Fruit fly (Drosophila melanogaster) whole organism, wandering third instar larva: ENCODE results near the gene CG15317.

Experiments
- Abd-B ChIP-seq: fragments of >200 bp; optimal IDR thresholded peaks from 2 replicates; lab custom pipeline; 2017; ENCODE audit warnings: missing biosample characterization, missing genetic modification characterization
- CG32264 ChIP-seq: fragments of 200-800 bp; sonication (Bioruptor generic); optimal IDR thresholded peaks from 2 replicates; lab custom pipeline; 2016; ENCODE audit warnings: missing biosample characterization, missing genetic modification characterization
- CG9705 ChIP-seq: fragments of 200-800 bp; sonication (Bioruptor generic); optimal IDR thresholded peaks from 2 replicates; lab custom pipeline; 2018; ENCODE audit warnings: missing biosample characterization, mild to moderate bottlenecking, missing genetic modification characterization
- CrebA ChIP-seq: fragments of 200-800 bp; sonication (Bioruptor generic); optimal IDR thresholded peaks from 2 replicates; lab custom pipeline; 2016; ENCODE audit warnings: missing biosample characterization, mild to moderate bottlenecking, missing genetic modification characterization, borderline replicate concordance
- Dfd ChIP-seq: fragments of >200 bp; optimal IDR thresholded peaks from 2 replicates; lab custom pipeline; 2017; ENCODE audit warnings: missing biosample characterization, missing genetic modification characterization
- Dif ChIP-seq: fragments of 200-275, 200-300 bp; sonication (Bioruptor generic); optimal IDR thresholded peaks from 2 replicates; lab custom pipeline; 2018; ENCODE audit warnings: missing biosample characterization, missing genetic modification characterization; ENCODE audit not compliant: partially characterized antibody
- GATAd ChIP-seq: sonication (Bioruptor generic); optimal IDR thresholded peaks from 2 replicates; lab custom pipeline; 2016; ENCODE audit warnings: missing biosample characterization, missing genetic modification characterization
- HLH106 ChIP-seq: fragments of 200-800 bp; optimal IDR thresholded peaks from 3 replicates; lab custom pipeline; 2019; ENCODE audit warnings: missing biosample characterization, mild to moderate bottlenecking, missing genetic modification characterization, moderate library complexity
- Hnf4 ChIP-seq: fragments of 200-800 bp; sonication (Bioruptor generic); optimal IDR thresholded peaks from 2 replicates; lab custom pipeline; 2016; ENCODE audit warnings: missing biosample characterization, mild to moderate bottlenecking, missing genetic modification characterization
- Hr78 ChIP-seq: fragments of >200 bp; optimal IDR thresholded peaks from 2 replicates; lab custom pipeline; 2017; ENCODE audit warnings: missing biosample characterization, missing genetic modification characterization
- Hr83 ChIP-seq: fragments of 200-300 bp; sonication (Bioruptor generic); optimal IDR thresholded peaks from 2 replicates; lab custom pipeline; 2016; ENCODE audit warnings: missing biosample characterization, mild to moderate bottlenecking, missing genetic modification characterization, moderate library complexity; ENCODE audit not compliant: poor library complexity, severe bottlenecking
- Jra ChIP-seq: sonication (Bioruptor generic); optimal IDR thresholded peaks from 2 replicates; lab custom pipeline; 2016; ENCODE audit warnings: missing biosample characterization, missing genetic modification characterization
- Mio ChIP-seq: sonication (Bioruptor generic); optimal IDR thresholded peaks from 2 replicates; lab custom pipeline; 2016; ENCODE audit warnings: missing biosample characterization, missing genetic modification characterization
- Myc ChIP-seq: fragments of >200 bp; optimal IDR thresholded peaks from 2 replicates; lab custom pipeline; 2017
- N ChIP-seq: fragments of >200 bp; optimal IDR thresholded peaks from 2 replicates; lab custom pipeline; 2018; ENCODE audit warnings: missing biosample characterization, missing external identifiers, missing genetic modification characterization
- OdsH ChIP-seq: fragments of 200-800 bp; sonication (Bioruptor generic); optimal IDR thresholded peaks from 2 replicates; lab custom pipeline; 2016; ENCODE audit warnings: missing biosample characterization, mild to moderate bottlenecking, missing genetic modification characterization
- Rel ChIP-seq, 2 experiments: fragments of 200-800 bp; sonication (Bioruptor generic) in 1 of 2; optimal IDR thresholded peaks; 2 replicates in 1 of 2; 3 replicates in 1 of 2; lab custom pipeline; 2016 to 2019; ENCODE audit warnings: mild to moderate bottlenecking in 2 of 2, missing biosample characterization in 2 of 2, missing genetic modification characterization in 2 of 2, moderate library complexity in 1 of 2
- Sp1 ChIP-seq: fragments of 200-800 bp; sonication (Bioruptor generic); optimal IDR thresholded peaks from 3 replicates; lab custom pipeline; 2019; ENCODE audit warnings: missing biosample characterization, mild to moderate bottlenecking, missing genetic modification characterization, moderate library complexity
- Vsx2 ChIP-seq: fragments of 200-300, 225-300 bp; sonication (Bioruptor generic); optimal IDR thresholded peaks from 2 replicates; lab custom pipeline; 2018; ENCODE audit warnings: missing biosample characterization, missing genetic modification characterization; ENCODE audit not compliant: partially characterized antibody
- br ChIP-seq: fragments of 200-800 bp; sonication (Bioruptor generic); optimal IDR thresholded peaks from 2 replicates; lab custom pipeline; 2016; ENCODE audit warnings: missing biosample characterization, missing genetic modification characterization
- brk ChIP-seq: fragments of 200-800 bp; sonication (Bioruptor generic); optimal IDR thresholded peaks from 2 replicates; lab custom pipeline; 2016; ENCODE audit warnings: missing biosample characterization, mild to moderate bottlenecking, missing genetic modification characterization
- dl ChIP-seq, 2 experiments: fragments of 175-275, 200-275 bp in 1 of 2; fragments of 200-275 bp in 1 of 2; sonication (Bioruptor generic); optimal IDR thresholded peaks; lab custom pipeline; 2018; ENCODE audit warnings: mild to moderate bottlenecking in 2 of 2, missing biosample characterization in 2 of 2, missing genetic modification characterization in 2 of 2, moderate library complexity in 2 of 2; ENCODE audit not compliant: partially characterized antibody in 2 of 2, insufficient read depth in 1 of 2
- dmrt93B ChIP-seq: fragments of 200-800 bp; sonication (Bioruptor generic); optimal IDR thresholded peaks from 2 replicates; lab custom pipeline; 2018; ENCODE audit warnings: missing biosample characterization, mild to moderate bottlenecking, missing genetic modification characterization
- dsf ChIP-seq: sonication (Bioruptor generic); optimal IDR thresholded peaks from 2 replicates; lab custom pipeline; 2016; ENCODE audit warnings: missing biosample characterization, missing genetic modification characterization, borderline replicate concordance
- ey ChIP-seq: fragments of 200-800 bp; sonication (Bioruptor generic); optimal IDR thresholded peaks from 2 replicates; lab custom pipeline; 2016; ENCODE audit warnings: missing biosample characterization, missing genetic modification characterization
- foxo ChIP-seq, 2 experiments: fragments of 200-800 bp; sonication (Bioruptor generic); optimal IDR thresholded peaks; 2 replicates in 1 of 2; 3 replicates in 1 of 2; lab custom pipeline; 2016 to 2017; ENCODE audit warnings: missing biosample characterization in 2 of 2, missing genetic modification characterization in 2 of 2
- fru ChIP-seq: fragments of 200-800 bp; sonication (Bioruptor generic); optimal IDR thresholded peaks from 3 replicates; lab custom pipeline; 2016; ENCODE audit warnings: missing biosample characterization, mild to moderate bottlenecking, missing genetic modification characterization
- h ChIP-seq: fragments of 200-800 bp; sonication (Bioruptor generic); optimal IDR thresholded peaks from 3 replicates; lab custom pipeline; 2016; ENCODE audit warnings: missing biosample characterization, mild to moderate bottlenecking, missing genetic modification characterization
- jim ChIP-seq: fragments of 175-275, 200-325 bp; sonication (Bioruptor generic); optimal IDR thresholded peaks from 2 replicates; lab custom pipeline; 2016; ENCODE audit warnings: missing biosample characterization, mild to moderate bottlenecking, missing genetic modification characterization
- lola ChIP-seq: fragments of >200 bp; optimal IDR thresholded peaks from 2 replicates; lab custom pipeline; 2017; ENCODE audit warnings: missing biosample characterization, missing genetic modification characterization
- pan ChIP-seq: fragments of >200 bp; optimal IDR thresholded peaks from 2 replicates; lab custom pipeline; 2017
- psq ChIP-seq: fragments of 200-800 bp; sonication (Bioruptor generic); optimal IDR thresholded peaks from 3 replicates; lab custom pipeline; 2017; ENCODE audit warnings: missing biosample characterization, mild to moderate bottlenecking, missing genetic modification characterization, moderate library complexity
- rgr ChIP-seq: fragments of 200-800 bp; sonication (Bioruptor generic); optimal IDR thresholded peaks from 3 replicates; lab custom pipeline; 2016; ENCODE audit warnings: missing biosample characterization, mild to moderate bottlenecking, missing genetic modification characterization
- sage ChIP-seq: fragments of 200-800 bp; sonication (Bioruptor generic); optimal IDR thresholded peaks from 2 replicates; lab custom pipeline; 2016; ENCODE audit warnings: missing biosample characterization, mild to moderate bottlenecking, missing genetic modification characterization
- sv ChIP-seq: fragments of 200-800 bp; sonication (Bioruptor generic); optimal IDR thresholded peaks from 3 replicates; lab custom pipeline; 2016; ENCODE audit warnings: missing biosample characterization, missing genetic modification characterization
- tai ChIP-seq: sonication (Bioruptor generic); optimal IDR thresholded peaks from 2 replicates; lab custom pipeline; 2016; ENCODE audit warnings: missing biosample characterization, missing genetic modification characterization
- usp ChIP-seq: fragments of >200 bp; optimal IDR thresholded peaks from 2 replicates; lab custom pipeline; 2017; ENCODE audit warnings: missing biosample characterization, missing genetic modification characterization
- woc ChIP-seq: sonication (Bioruptor generic); optimal IDR thresholded peaks from 2 replicates; lab custom pipeline; 2016; ENCODE audit warnings: missing biosample characterization, mild to moderate bottlenecking, missing genetic modification characterization

CG15317 gene

dm6 chrX:9586038-9586437 lies 29.7 kb upstream of the CG15317 start:
- TF ChIP-seq br (GFP tag; lab: Kevin White, UChicago) (no peak), HLH106 (no peak), Hr83 (no peak), Abd-B (GFP tag; lab: Kevin White, UChicago) (no peak), Rel (GFP tag; optimal IDR thresholded peaks at IDR 0.05; lab: Kevin White, UChicago) (no peak), Rel (tag; optimal IDR thresholded peaks at IDR 0.05; lab: Kevin White, UChicago) (no peak), h (no peak), N (GFP tag; lab: Kevin White, UChicago) (no peak), Myc (no peak), Hnf4 (GFP tag; lab: Kevin White, UChicago) (no peak), Dif (GFP tag; lab: Kevin White, UChicago) (no peak), OdsH (GFP tag; lab: Kevin White, UChicago) (no peak), CrebA (no peak)

DNA sequence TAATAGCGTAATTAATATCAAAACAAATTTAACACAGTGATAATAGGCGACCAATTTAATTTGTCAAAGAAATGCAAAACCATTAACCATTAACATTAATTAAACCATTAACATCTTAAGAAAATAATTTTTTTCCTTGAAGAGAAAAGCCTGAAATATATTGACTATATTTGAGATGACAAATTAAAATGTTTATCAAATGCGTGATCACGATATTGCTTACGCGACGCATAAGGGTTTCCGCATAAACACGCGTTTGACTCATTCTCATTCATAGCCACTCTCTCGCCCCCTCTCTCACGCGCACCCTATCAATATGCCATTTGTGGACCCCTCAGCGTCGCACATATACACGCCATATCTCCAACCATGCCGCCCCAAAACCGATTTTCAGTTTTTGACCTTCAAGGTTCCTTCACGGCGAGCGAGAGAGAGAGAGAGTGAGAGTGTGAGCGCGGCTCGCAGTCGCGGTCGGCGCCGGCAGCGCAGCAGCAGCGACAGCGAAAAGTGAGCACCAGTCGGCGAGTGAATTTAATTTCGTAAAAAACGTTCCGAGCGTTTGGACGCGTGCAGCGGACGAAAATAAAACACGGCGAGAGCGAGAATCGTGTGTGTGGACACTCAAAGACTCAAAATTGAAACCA lies 29.1 kb upstream of the CG15317 start, which contains the start of gene Hex-A:
TSS of gene Hex-A (plus strand) at position 317 of the 644 bp plus-strand sequence.
- TF ChIP-seq CG9705 (GFP tag; lab: Kevin White, UChicago) (peak; percentile 98), Dif (GFP tag; lab: Kevin White, UChicago) (peak; percentile 89), brk (GFP tag; lab: Kevin White, UChicago) (peak; percentile 94), Hnf4 (GFP tag; lab: Kevin White, UChicago) (peak; percentile 93), CG32264 (peak; percentile 81), lola (no peak), dsf (GFP tag; lab: Kevin White, UChicago) (peak; percentile 61), usp (no peak), HLH106 (peak; percentile 99), tai (GFP tag; lab: Kevin White, UChicago) (peak; percentile 85), Sp1 (peak; percentile 99), Dfd (GFP tag; lab: Kevin White, UChicago) (peak; percentile 79), OdsH (GFP tag; lab: Kevin White, UChicago) (peak; percentile 98), Hr78 (GFP tag; lab: Kevin White, UChicago) (no peak), Jra (GFP tag; lab: Kevin White, UChicago) (peak; percentile 96), sage (GFP tag; lab: Kevin White, UChicago) (peak; percentile 79), br (GFP tag; lab: Kevin White, UChicago) (peak; percentile 98), sv (GFP tag; lab: Kevin White, UChicago) (peak; percentile 92), Myc (no peak), dl (GFP tag; optimal IDR thresholded peaks at IDR 0.05; lab: Kevin White, UChicago; ENCODE audit: insufficient read depth in 1 of 2, partially characterized antibody in 2 of 2) (peak; percentile 87 to 88), jim (GFP tag; lab: Kevin White, UChicago) (no peak), Hr83 (peak; percentile 46), fru (peak; percentile 98), GATAd (GFP tag; lab: Kevin White, UChicago) (peak; percentile 41), dmrt93B (GFP tag; lab: Kevin White, UChicago) (peak; percentile 98), N (GFP tag; lab: Kevin White, UChicago) (no peak), psq (GFP tag; lab: Kevin White, UChicago) (peak; percentile 88), h (peak; percentile 98), woc (GFP tag; lab: Kevin White, UChicago) (peak; percentile 93), pan (lab: Kevin White, UChicago) (no peak), Abd-B (GFP tag; lab: Kevin White, UChicago) (no peak), Rel (GFP tag; optimal IDR thresholded peaks at IDR 0.05; lab: Kevin White, UChicago) (peak; percentile 39), Rel (tag; optimal IDR thresholded peaks at IDR 0.05; lab: Kevin White, UChicago) (peak; percentile 90), Mio (GFP tag; lab: Kevin White, UChicago) (peak; percentile 46), ey (peak; percentile 96), CrebA (peak; percentile 84), rgr (peak; percentile 96), Vsx2 (GFP tag; lab: Kevin White, UChicago) (peak; percentile 55), foxo (GFP tag; optimal IDR thresholded peaks at IDR 0.05; lab: Kevin White, UChicago) (peak; percentile 76 to 97)
